Worm (Caenorhabditis elegans) whole organism, L4/young adult: ENCODE data around the gene R07E3.7.

Source experiments
- W03F9.2 ChIP-seq: fragments of 150-350 bp; optimal IDR thresholded peaks from 2 replicates; lab custom pipeline; 2014; ENCODE audit warnings: missing biosample characterization, missing genetic modification characterization
- dao-5 ChIP-seq: sonication (generic microtip); optimal IDR thresholded peaks from 2 replicates; lab custom pipeline; 2016; ENCODE audit warnings: missing genotype, missing genetic modification characterization, moderate library complexity, missing compliant biosample characterization
- him-1 ChIP-seq: sonication (generic microtip); optimal IDR thresholded peaks from 2 replicates; lab custom pipeline; 2016; ENCODE audit warnings: missing genotype, missing genetic modification reagents, missing genetic modification characterization, missing compliant biosample characterization

- no peak for TF ChIP-seq dao-5 (tag; lab: Kevin White, UChicago)
- TF ChIP-seq W03F9.2 (tag; lab: Kevin White, UChicago) = no peak
- TF ChIP-seq him-1 (tag; lab: Kevin White, UChicago) = no peak
These were observed 37.2 kb upstream of the R07E3.7 start for ce11 chrX:10392792-10393191.
